Worm (Caenorhabditis elegans) whole organism, late embryonic: ENCODE data around the gene clpf-1.

Experiments used
- C38D4.7 ChIP-seq: fragments of 200-800 bp; sonication (Bioruptor generic); optimal IDR thresholded peaks from 2 replicates; lab custom pipeline; 2018; ENCODE audit warnings: mild to moderate bottlenecking, missing genetic modification characterization, moderate library complexity, missing compliant biosample characterization
- ahr-1 ChIP-seq: sonication (generic microtip); optimal IDR thresholded peaks from 2 replicates; lab custom pipeline; 2016; ENCODE audit warnings: missing genetic modification characterization, missing compliant biosample characterization
- ama-1 ChIP-seq: fragments of 150-350 bp; optimal IDR thresholded peaks from 2 replicates; lab custom pipeline; 2014
- ceh-24 ChIP-seq: sonication (generic microtip); optimal IDR thresholded peaks from 2 replicates; lab custom pipeline; 2016; ENCODE audit warnings: mild to moderate bottlenecking, missing genetic modification characterization, missing compliant biosample characterization
- ceh-9 ChIP-seq: sonication (generic microtip); optimal IDR thresholded peaks from 2 replicates; lab custom pipeline; 2016; ENCODE audit warnings: mild to moderate bottlenecking, missing genetic modification characterization, inconsistent platforms, missing compliant biosample characterization
- dve-1 ChIP-seq: sonication (generic microtip); optimal IDR thresholded peaks from 2 replicates; lab custom pipeline; 2017; ENCODE audit warnings: antibody characterized with exemption, mild to moderate bottlenecking, missing genetic modification characterization, missing compliant biosample characterization
- fkh-10 ChIP-seq: fragments of 150-350 bp; optimal IDR thresholded peaks from 2 replicates; lab custom pipeline; 2014; ENCODE audit warnings: missing biosample characterization, missing genetic modification reagents, missing genetic modification characterization
- mec-3 ChIP-seq: sonication (generic microtip); optimal IDR thresholded peaks from 2 replicates; lab custom pipeline; 2016; ENCODE audit warnings: borderline replicate concordance, missing genetic modification characterization, missing compliant biosample characterization
- pros-1 ChIP-seq: fragments of 150-350 bp; optimal IDR thresholded peaks from 2 replicates; lab custom pipeline; 2014; ENCODE audit warnings: missing biosample characterization, missing genetic modification reagents, missing genetic modification characterization

- TF ChIP-seq pros-1 (tag; lab: Kevin White, UChicago) = no peak
- TF ChIP-seq dve-1 (tag; lab: Kevin White, UChicago) = no peak
- no peak for TF ChIP-seq ceh-9 (tag; lab: Kevin White, UChicago)
- TF ChIP-seq mec-3 (tag; lab: Kevin White, UChicago) = no peak
- TF ChIP-seq ama-1 = no peak
- no peak for TF ChIP-seq fkh-10 (GFP tag; lab: Kevin White, UChicago)
- TF ChIP-seq ahr-1 (tag; lab: Kevin White, UChicago) = no peak
- TF ChIP-seq C38D4.7 = no peak
- no peak for TF ChIP-seq ceh-24
These were observed 32.2 kb downstream of the clpf-1 start for ce11 chrIII:3429761-3430160.
